Worm (Caenorhabditis elegans): ENCODE results near the gene F39F10.4.

- TF ChIP-seq nhr-25 (tag; optimal IDR thresholded peaks at IDR 0.05; ENCODE audit: borderline replicate concordance, insufficient read depth) (no peak), lin-15B (tag; optimal IDR thresholded peaks at IDR 0.05) (no peak), fkh-10 (GFP tag; optimal IDR thresholded peaks at IDR 0.05) (no peak), D1046.2 (GFP tag; IDR thresholded peaks at IDR 0.05) (no peak), nhr-77 (tag; optimal IDR thresholded peaks at IDR 0.05) (no peak), Y75B8A.6 (GFP tag; IDR thresholded peaks at IDR 0.05) (no peak), lsy-2 (tag; optimal IDR thresholded peaks at IDR 0.05) (no peak), hmg-1.1 (GFP tag; IDR thresholded peaks at IDR 0.05) (no peak), F49E8.2 (tag; optimal IDR thresholded peaks at IDR 0.05; ENCODE audit: borderline replicate concordance) (no peak), unc-130 (GFP tag; optimal IDR thresholded peaks at IDR 0.05) (no peak), nhr-10 (tag; optimal IDR thresholded peaks at IDR 0.05) (no peak), dve-1 (tag; optimal IDR thresholded peaks at IDR 0.05; ENCODE audit: insufficient read depth) (no peak), lin-39 (tag; optimal IDR thresholded peaks at IDR 0.05) (no peak), nhr-237 (tag; optimal IDR thresholded peaks at IDR 0.05) (no peak)
These were observed 862 bp downstream of the F39F10.4 start for ce11 chrX:16902657-16903056.

Measured in whole organism, L4 larva.